Worm (Caenorhabditis elegans): ENCODE measurements around the gene idpc-6.

DNA sequence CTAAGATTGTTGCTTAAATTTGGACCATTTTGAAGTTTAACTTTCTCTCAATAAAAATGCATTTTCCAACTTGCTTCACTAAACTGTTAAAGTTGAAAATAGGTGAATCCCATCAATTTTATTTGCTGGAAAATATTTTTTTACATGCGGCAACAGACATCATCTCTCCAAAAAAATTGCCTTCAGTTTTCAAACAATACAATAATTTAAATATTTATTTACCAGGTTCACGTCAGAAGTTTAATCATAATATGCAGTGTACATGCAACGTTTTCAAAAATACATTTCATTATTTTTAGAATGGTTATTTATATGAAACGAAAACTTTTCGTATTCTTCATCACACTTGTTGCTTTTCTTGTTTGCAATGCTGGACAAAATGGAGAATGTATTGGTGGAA lies 11.0 kb downstream of the idpc-6 start, which contains the start of gene T06E4.5:
- TF ChIP-seq ceh-82 (tag; optimal IDR thresholded peaks at IDR 0.05), result no peak
- no peak for TF ChIP-seq lin-11 (tag; optimal IDR thresholded peaks at IDR 0.05)
- TF ChIP-seq unc-39 (tag; optimal IDR thresholded peaks at IDR 0.05), result no peak
- TF ChIP-seq lin-13 (GFP tag; optimal IDR thresholded peaks at IDR 0.05), result no peak
- TF ChIP-seq nhr-25 (tag; optimal IDR thresholded peaks at IDR 0.05), result no peak
- TF ChIP-seq dmd-4 (tag; optimal IDR thresholded peaks at IDR 0.05), result no peak
- TF ChIP-seq aly-2 (tag; optimal IDR thresholded peaks at IDR 0.05), result no peak
- TF ChIP-seq blmp-1 (tag; optimal IDR thresholded peaks at IDR 0.05; ENCODE audit: insufficient read depth), result no peak
- no peak for TF ChIP-seq unc-55 (GFP tag; optimal IDR thresholded peaks at IDR 0.05)
- TF ChIP-seq egl-27 (tag; optimal IDR thresholded peaks at IDR 0.05), result no peak
- no peak for TF ChIP-seq nhr-6 (tag; optimal IDR thresholded peaks at IDR 0.05)
- no peak for TF ChIP-seq fos-1 (tag; optimal IDR thresholded peaks at IDR 0.05)
- no peak for TF ChIP-seq ama-1 (optimal IDR thresholded peaks at IDR 0.05)
- no peak for TF ChIP-seq nhr-237 (tag; optimal IDR thresholded peaks at IDR 0.05)

All from whole organism, L2 larva.